Worm (Caenorhabditis elegans): Measurements from ENCODE around the gene C01C4.2.

C01C4.2 gene

ce11 chrX:3678507-3679175 lies 36.3 kb upstream of the C01C4.2 start, which contains the start of gene tag-52 (continued):
- peak; percentile 13 for TF ChIP-seq nhr-11 (tag; optimal IDR thresholded peaks at IDR 0.05)
- no peak for TF ChIP-seq fos-1 (tag; optimal IDR thresholded peaks at IDR 0.05)
- TF ChIP-seq ceh-44 (GFP tag; IDR thresholded peaks at IDR 0.05) = no peak
- TF ChIP-seq lsy-2 (tag; optimal IDR thresholded peaks at IDR 0.05) = peak in 1 of 2 experiments; percentile 48
- peak; percentile 35 for TF ChIP-seq nhr-77 (tag; optimal IDR thresholded peaks at IDR 0.05)
- TF ChIP-seq F10B5.3 (tag; optimal IDR thresholded peaks at IDR 0.05) = no peak
- peak; percentile 84 for TF ChIP-seq nhr-28 (tag; optimal IDR thresholded peaks at IDR 0.05)
- no peak for TF ChIP-seq pha-4 (GFP tag; IDR thresholded peaks at IDR 0.05)
- no peak for TF ChIP-seq pha-4 (tag; optimal IDR thresholded peaks at IDR 0.05)
- TF ChIP-seq hlh-11 (tag; optimal IDR thresholded peaks at IDR 0.05) = peak; percentile 83
- TF ChIP-seq zip-11 (GFP tag; IDR thresholded peaks at IDR 0.05) = no peak
- no peak for TF ChIP-seq daf-16 (GFP tag; optimal IDR thresholded peaks at IDR 0.05)
- TF ChIP-seq daf-16 (tag; optimal IDR thresholded peaks at IDR 0.05) = no peak
- TF ChIP-seq hlh-30 (tag; optimal IDR thresholded peaks at IDR 0.05; ENCODE audit: insufficient read depth) = peak; percentile 81
- TF ChIP-seq dpl-1 (GFP tag; optimal IDR thresholded peaks at IDR 0.05) = peak; percentile 35
- no peak for TF ChIP-seq nhr-76 (tag; optimal IDR thresholded peaks at IDR 0.05)
- peak; percentile 9 for TF ChIP-seq pqm-1 (tag; optimal IDR thresholded peaks at IDR 0.05)
- TF ChIP-seq daf-8 (GFP tag; IDR thresholded peaks at IDR 0.05) = no peak
- peak; percentile 32 for TF ChIP-seq nhr-6 (tag; optimal IDR thresholded peaks at IDR 0.05)
- TF ChIP-seq dmd-8 (GFP tag; IDR thresholded peaks at IDR 0.05) = no peak
- peak; percentile 51 for TF ChIP-seq dve-1 (tag; optimal IDR thresholded peaks at IDR 0.05; ENCODE audit: insufficient read depth)
- TF ChIP-seq mdl-1 (tag; optimal IDR thresholded peaks at IDR 0.05) = peak in 1 of 2 experiments; percentile 32
- TF ChIP-seq ztf-7 (tag; optimal IDR thresholded peaks at IDR 0.05) = no peak

DNA sequence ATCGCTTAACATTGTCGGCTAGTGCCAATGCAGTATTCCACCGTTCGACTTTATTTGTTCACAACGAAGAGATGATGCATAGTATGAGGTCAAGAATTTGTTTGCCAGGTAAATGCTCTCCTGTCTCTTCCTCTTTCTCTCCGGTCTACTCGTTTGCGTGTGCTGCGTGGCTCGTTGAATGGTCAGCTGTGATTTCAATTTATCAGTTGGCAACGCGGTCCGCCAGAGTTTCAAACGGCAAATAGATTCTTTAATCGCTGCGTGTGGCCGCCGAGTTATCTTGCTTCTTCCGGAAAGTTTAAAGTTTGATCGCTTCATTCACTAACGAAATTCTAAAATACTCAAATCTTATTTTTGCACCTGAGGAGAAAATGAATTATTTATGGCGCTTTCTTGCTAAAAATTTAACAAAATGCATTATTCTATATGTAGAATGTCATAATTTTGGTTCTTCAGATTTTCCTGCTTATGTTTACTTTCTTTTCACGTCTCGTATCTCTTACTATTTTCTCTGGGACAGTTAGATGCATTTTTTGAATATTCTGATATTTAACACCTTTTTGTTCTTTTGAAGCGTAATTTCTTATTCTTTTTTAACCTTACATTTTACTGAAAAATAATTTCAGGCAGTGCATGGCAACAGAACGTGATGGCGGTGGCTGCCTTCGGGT lies 34.2 kb upstream of the C01C4.2 start, which contains the start of gene tsp-17:
TSS of gene tsp-17 (plus strand) at position 621 of the 671 bp plus-strand sequence.
- peak; percentile 15 for TF ChIP-seq mes-2 (tag; optimal IDR thresholded peaks at IDR 0.05; ENCODE audit: poor library complexity, severe bottlenecking)
- TF ChIP-seq hlh-11 (tag; optimal IDR thresholded peaks at IDR 0.05) = no peak
- peak; percentile 91 for TF ChIP-seq aha-1 (tag)

- TF ChIP-seq saeg-2 (GFP tag; IDR thresholded peaks at IDR 0.05) (no peak), lsy-2 (tag; optimal IDR thresholded peaks at IDR 0.05) (no peak), T20F7.1 (GFP tag; optimal IDR thresholded peaks at IDR 0.05) (no peak), T26A8.4 (GFP tag; IDR thresholded peaks at IDR 0.05) (no peak), mxl-3 (GFP tag; optimal IDR thresholded peaks at IDR 0.05) (no peak), ama-1 (optimal IDR thresholded peaks at IDR 0.05) (no peak), F10B5.3 (tag; optimal IDR thresholded peaks at IDR 0.05) (no peak), D1046.2 (GFP tag; IDR thresholded peaks at IDR 0.05) (no peak), ceh-44 (GFP tag; IDR thresholded peaks at IDR 0.05) (no peak), jun-1 (tag; optimal IDR thresholded peaks at IDR 0.05) (no peak), lin-29 (GFP tag; IDR thresholded peaks at IDR 0.05) (no peak), php-3 (GFP tag; IDR thresholded peaks at IDR 0.05) (no peak)
Measured at ce11 chrX:3683060-3683459, 31.8 kb upstream of the C01C4.2 start.

- TF ChIP-seq nhr-10 (tag; optimal IDR thresholded peaks at IDR 0.05) (no peak), ZK337.2 (GFP tag; IDR thresholded peaks at IDR 0.05) (no peak), mes-2 (tag; optimal IDR thresholded peaks at IDR 0.05; ENCODE audit: poor library complexity, severe bottlenecking) (no peak), sdz-12 (GFP tag; optimal IDR thresholded peaks at IDR 0.05) (no peak), nhr-237 (tag; optimal IDR thresholded peaks at IDR 0.05) (no peak), tag-97 (GFP tag; IDR thresholded peaks at IDR 0.05) (no peak), php-3 (GFP tag; IDR thresholded peaks at IDR 0.05) (no peak), unc-62 (GFP tag; optimal IDR thresholded peaks at IDR 0.05 in 1 of 2) (peak in 1 of 2 experiments; percentile 56), unc-62 (tag; optimal IDR thresholded peaks at IDR 0.05) (no peak)
Measured at ce11 chrX:3686420-3686819, 28.5 kb upstream of the C01C4.2 start.
